Worm (Caenorhabditis elegans): ENCODE measurements around the gene C05C8.8.

ce11 chrV:7225894-7226293 is 29.1 kb downstream of the C05C8.8 start:
- TF ChIP-seq mep-1 (tag; optimal IDR thresholded peaks at IDR 0.05) (no peak), M03D4.4 (tag; optimal IDR thresholded peaks at IDR 0.05) (no peak)

Measured in whole organism, mixed stage, embryonic.